Fruit fly (Drosophila melanogaster): ENCODE results near the gene Ror.

- no peak for TF ChIP-seq CTCF (optimal IDR thresholded peaks at IDR 0.05)
- TF ChIP-seq CG8478 (optimal IDR thresholded peaks at IDR 0.05), result no peak
These were observed 24.8 kb upstream of the Ror start, which contains the start of gene CG5708 for dm6 chr2L:10226724-10227407.

All from S2 (cell line).